Fruit fly (Drosophila melanogaster) S2 (cell line): ENCODE measurements around the gene Nost.

Source experiments
- CG8478 ChIP-seq: fragments of >200 bp; optimal IDR thresholded peaks from 2 replicates; lab custom pipeline; 2018
- CTCF ChIP-seq, 2 experiments: fragments of >200 bp; optimal IDR thresholded peaks; 2 replicates each; lab custom pipeline; 2018

Nost gene

dm6 chrX:9046383-9046941 lies 16.5 kb downstream of the Nost start:
- no peak for TF ChIP-seq CTCF (optimal IDR thresholded peaks at IDR 0.05; lab: Kevin White, UChicago)
- no peak for TF ChIP-seq CG8478 (lab: Kevin White, UChicago)

dm6 chrX:9046986-9047385 lies 17.0 kb downstream of the Nost start:
- TF ChIP-seq CG8478 (lab: Kevin White, UChicago) (no peak), CTCF (optimal IDR thresholded peaks at IDR 0.05; lab: Kevin White, UChicago) (no peak)

- TF ChIP-seq CG8478 (lab: Kevin White, UChicago) (no peak), CTCF (optimal IDR thresholded peaks at IDR 0.05; lab: Kevin White, UChicago) (no peak)
These were observed 17.9 kb downstream of the Nost start for dm6 chrX:9047725-9048384.

dm6 chrX:9048385-9048750 lies 18.4 kb downstream of the Nost start:
- TF ChIP-seq CG8478 (lab: Kevin White, UChicago), result no peak
- TF ChIP-seq CTCF (optimal IDR thresholded peaks at IDR 0.05; lab: Kevin White, UChicago), result no peak

- TF ChIP-seq CG8478 (lab: Kevin White, UChicago), result no peak
- no peak for TF ChIP-seq CTCF (optimal IDR thresholded peaks at IDR 0.05; lab: Kevin White, UChicago)
These were observed 18.9 kb downstream of the Nost start for dm6 chrX:9048941-9049340.

dm6 chrX:9060078-9060477 lies 30.1 kb downstream of the Nost start:
- TF ChIP-seq CTCF (optimal IDR thresholded peaks at IDR 0.05; lab: Kevin White, UChicago), result no peak
- no peak for TF ChIP-seq CG8478 (lab: Kevin White, UChicago)

dm6 chrX:9061299-9061698 lies 31.3 kb downstream of the Nost start:
- TF ChIP-seq CTCF (optimal IDR thresholded peaks at IDR 0.05; lab: Kevin White, UChicago) (no peak), CG8478 (lab: Kevin White, UChicago) (no peak)

- TF ChIP-seq CTCF (optimal IDR thresholded peaks at IDR 0.05; lab: Kevin White, UChicago) (no peak), CG8478 (lab: Kevin White, UChicago) (no peak)
These were observed 32.7 kb downstream of the Nost start for dm6 chrX:9062665-9063064.

dm6 chrX:9063425-9063824 lies 33.4 kb downstream of the Nost start:
- no peak for TF ChIP-seq CTCF (optimal IDR thresholded peaks at IDR 0.05; lab: Kevin White, UChicago)
- TF ChIP-seq CG8478 (lab: Kevin White, UChicago), result no peak

dm6 chrX:9064029-9064428 lies 34.0 kb downstream of the Nost start:
- TF ChIP-seq CG8478 (lab: Kevin White, UChicago) (no peak), CTCF (optimal IDR thresholded peaks at IDR 0.05; lab: Kevin White, UChicago) (no peak)

dm6 chrX:9066802-9067489 lies 36.9 kb downstream of the Nost start:
- TF ChIP-seq CTCF (optimal IDR thresholded peaks at IDR 0.05; lab: Kevin White, UChicago) (no peak), CG8478 (lab: Kevin White, UChicago) (no peak)

- TF ChIP-seq CTCF (optimal IDR thresholded peaks at IDR 0.05; lab: Kevin White, UChicago), result no peak
- no peak for TF ChIP-seq CG8478 (lab: Kevin White, UChicago)
These were observed 37.9 kb downstream of the Nost start, which contains the start of gene CG15365 for dm6 chrX:9067754-9068477. CG15365 (minus strand) TSS chrX:9067983.

- no peak for TF ChIP-seq CTCF (optimal IDR thresholded peaks at IDR 0.05; lab: Kevin White, UChicago)
- no peak for TF ChIP-seq CG8478 (lab: Kevin White, UChicago)
These were observed 38.8 kb downstream of the Nost start for dm6 chrX:9068822-9069221.

dm6 chrX:9071308-9071707 lies 41.3 kb downstream of the Nost start, which contains the start of gene CG10970:
CG10970 (minus strand) TSS chrX:9071408.
- TF ChIP-seq CG8478 (lab: Kevin White, UChicago) (no peak), CTCF (optimal IDR thresholded peaks at IDR 0.05; lab: Kevin White, UChicago) (no peak)

- TF ChIP-seq CG8478 (lab: Kevin White, UChicago), result no peak
- no peak for TF ChIP-seq CTCF (optimal IDR thresholded peaks at IDR 0.05; lab: Kevin White, UChicago)
These were observed 44.0 kb downstream of the Nost start for dm6 chrX:9074040-9074439.
